Worm (Caenorhabditis elegans): ENCODE measurements around the gene F28H6.7.
A peak's percentile ranks its signal among the peaks of the same experiment; 100 is the strongest.

F28H6.7 gene

ce11 chrX:14115480-14116161 is at the start of gene F28H6.7 (continued):
- TF ChIP-seq madf-5 (GFP tag; IDR thresholded peaks at IDR 0.05) (peak in 1 of 2 experiments; percentile 30; a peak in 1 of 4 replicates), hlh-11 (tag; optimal IDR thresholded peaks at IDR 0.05) (no peak), dmd-8 (GFP tag; IDR thresholded peaks at IDR 0.05) (peak; percentile 79), daf-16 (GFP tag; optimal IDR thresholded peaks at IDR 0.05) (peak; percentile 10 to 58), daf-16 (tag; optimal IDR thresholded peaks at IDR 0.05) (peak; percentile 42), ceh-32 (tag; optimal IDR thresholded peaks at IDR 0.05; ENCODE audit: poor library complexity) (no peak), sdz-12 (GFP tag; optimal IDR thresholded peaks at IDR 0.05) (peak; percentile 43), ZK546.5 (tag; optimal IDR thresholded peaks at IDR 0.05) (no peak), unc-130 (GFP tag; optimal IDR thresholded peaks at IDR 0.05) (peak; percentile 16), nhr-237 (tag; optimal IDR thresholded peaks at IDR 0.05) (no peak), lin-38 (GFP tag; IDR thresholded peaks at IDR 0.05) (no peak), mxl-3 (GFP tag; optimal IDR thresholded peaks at IDR 0.05) (no peak), ztf-7 (tag; optimal IDR thresholded peaks at IDR 0.05) (peak; percentile 17), zip-11 (GFP tag; IDR thresholded peaks at IDR 0.05) (no peak; the same call in 1 of the 2 replicates), D1046.2 (GFP tag; IDR thresholded peaks at IDR 0.05) (peak; percentile 75; the same call in 1 of the 2 replicates), gei-8 (GFP tag; optimal IDR thresholded peaks at IDR 0.05) (peak; percentile 30), F26F4.8 (GFP tag; conservative IDR thresholded peaks at IDR 0.05) (0 out of 2 replicates have a peak, but pooled peaks have one; percentile 55), lim-7 (GFP tag; IDR thresholded peaks at IDR 0.05) (peak; percentile 84), lin-13 (GFP tag; optimal IDR thresholded peaks at IDR 0.05) (peak; percentile 26), ceh-28 (tag; optimal IDR thresholded peaks at IDR 0.05) (no peak), egl-43 (GFP tag; IDR thresholded peaks at IDR 0.05) (peak; percentile 92), fos-1 (tag; optimal IDR thresholded peaks at IDR 0.05) (no peak), attf-4 (tag; optimal IDR thresholded peaks at IDR 0.05) (no peak), cey-2 (tag; optimal IDR thresholded peaks at IDR 0.05; ENCODE audit: borderline replicate concordance, insufficient read depth) (no peak), nhr-42 (GFP tag; IDR thresholded peaks at IDR 0.05) (no peak), ceh-20 (GFP tag; IDR thresholded peaks at IDR 0.05) (peak; percentile 63; the same call in 1 of the 2 replicates), hmg-1.1 (GFP tag; IDR thresholded peaks at IDR 0.05) (peak; percentile 82), nhr-111 (GFP tag; optimal IDR thresholded peaks at IDR 0.05) (peak; percentile 8), daf-12 (tag; optimal IDR thresholded peaks at IDR 0.05) (no peak), Y5F2A.4 (GFP tag; optimal IDR thresholded peaks at IDR 0.05) (peak; percentile 52), lin-29 (GFP tag; IDR thresholded peaks at IDR 0.05) (no peak), nhr-10 (tag; optimal IDR thresholded peaks at IDR 0.05) (no peak), tag-97 (GFP tag; IDR thresholded peaks at IDR 0.05) (no peak), nhr-41 (GFP tag; IDR thresholded peaks at IDR 0.05) (0 out of 2 replicates have a peak, but pooled peaks have one; percentile 64), nhr-102 (tag; optimal IDR thresholded peaks at IDR 0.05) (peak; percentile 43), unc-62 (GFP tag; optimal IDR thresholded peaks at IDR 0.05 in 1 of 2) (no peak), unc-62 (tag; optimal IDR thresholded peaks at IDR 0.05) (no peak), aly-2 (tag; optimal IDR thresholded peaks at IDR 0.05) (no peak), nhr-11 (tag; optimal IDR thresholded peaks at IDR 0.05) (no peak), nhr-77 (tag; optimal IDR thresholded peaks at IDR 0.05) (peak; percentile 33), spr-1 (tag; optimal IDR thresholded peaks at IDR 0.05) (peak; percentile 44), tra-1 (GFP tag; IDR thresholded peaks at IDR 0.05) (peak; percentile 59; the same call in 1 of the 2 replicates), mxl-2 (GFP tag; conservative IDR thresholded peaks at IDR 0.05) (no peak; the same call in 1 of the 2 replicates), T20F7.1 (GFP tag; optimal IDR thresholded peaks at IDR 0.05) (peak; percentile 18), Y105C5A.15 (GFP tag; IDR thresholded peaks at IDR 0.05) (peak; percentile 70; the same call in 1 of the 2 replicates), lin-39 (tag; optimal IDR thresholded peaks at IDR 0.05) (no peak), dmd-9 (GFP tag; IDR thresholded peaks at IDR 0.05) (peak; percentile 82), ces-1 (GFP tag; optimal IDR thresholded peaks at IDR 0.05) (no peak), ztf-11 (tag; optimal IDR thresholded peaks at IDR 0.05) (no peak), F37D6.2 (tag; optimal IDR thresholded peaks at IDR 0.05) (peak; percentile 18), rbr-2 (tag; optimal IDR thresholded peaks at IDR 0.05) (peak; percentile 61)
